Worm (Caenorhabditis elegans) whole organism, mixed stage, embryonic: ENCODE measurements around the gene F13D2.1.

ENCODE experiments used
- blmp-1 ChIP-seq: fragments of 150-350 bp; optimal IDR thresholded peaks from 2 replicates; lab custom pipeline; 2014; ENCODE audit warnings: missing biosample characterization, missing genetic modification characterization
- elt-1 ChIP-seq: sonication (generic microtip); optimal IDR thresholded peaks from 2 replicates; lab custom pipeline; 2017; ENCODE audit warnings: missing genetic modification characterization, mild to moderate bottlenecking, missing compliant biosample characterization, antibody characterized with exemption, moderate library complexity, borderline replicate concordance; ENCODE audit not compliant: insufficient read depth
- lsy-2 ChIP-seq: fragments of 150-350 bp; optimal IDR thresholded peaks from 2 replicates; lab custom pipeline; 2014; ENCODE audit warnings: missing biosample characterization, missing genetic modification characterization
- nhr-76 ChIP-seq: sonication (generic microtip); optimal IDR thresholded peaks from 2 replicates; lab custom pipeline; 2017; ENCODE audit warnings: missing biosample characterization, missing genetic modification characterization
- sem-2 ChIP-seq: fragments of 200-800 bp; sonication (Bioruptor generic); optimal IDR thresholded peaks from 2 replicates; lab custom pipeline; 2018; ENCODE audit warnings: mild to moderate bottlenecking, missing genetic modification characterization, missing compliant biosample characterization
- snpc-4 ChIP-seq: fragments of 150-350 bp; optimal IDR thresholded peaks from 2 replicates; lab custom pipeline; 2014; ENCODE audit warnings: missing biosample characterization, missing genetic modification characterization
- unc-39 ChIP-seq: fragments of 150-350 bp; optimal IDR thresholded peaks from 2 replicates; lab custom pipeline; 2014; ENCODE audit warnings: missing biosample characterization, missing genetic modification characterization
- zip-8 ChIP-seq: fragments of 150-350 bp; optimal IDR thresholded peaks from 2 replicates; lab custom pipeline; 2014; ENCODE audit warnings: missing biosample characterization, missing genetic modification characterization

ce11 chrX:11125520-11125919, 63.9 kb downstream of the F13D2.1 start, which contains the start of gene alr-1:
- TF ChIP-seq nhr-76 (tag; lab: Kevin White, UChicago): no peak
- no peak for TF ChIP-seq unc-39 (tag; lab: Kevin White, UChicago)
- TF ChIP-seq blmp-1 (tag; lab: Kevin White, UChicago): no peak
- no peak for TF ChIP-seq snpc-4 (tag; lab: Kevin White, UChicago)
- TF ChIP-seq elt-1 (tag; lab: Kevin White, UChicago): no peak
- no peak for TF ChIP-seq lsy-2 (tag; lab: Kevin White, UChicago)
- no peak for TF ChIP-seq sem-2 (GFP tag; lab: Kevin White, UChicago)
- TF ChIP-seq zip-8 (tag; lab: Kevin White, UChicago): no peak
